Fruit fly (Drosophila melanogaster) whole organism, embryonic: Measurements from ENCODE around the gene CG44013.

Source experiments
- Bgb ChIP-seq: fragments of 200-800 bp; sonication (Bioruptor generic); IDR thresholded peaks from 2 replicates; pipeline ENCODE4 v1.3.6; 2022; ENCODE audit warnings: missing biosample characterization, missing genetic modification characterization; ENCODE audit not compliant: partially characterized antibody
- CG10147 ChIP-seq: fragments of 200-800 bp; sonication (Bioruptor generic); optimal IDR thresholded peaks from 2 replicates; lab custom pipeline; 2019; ENCODE audit warnings: missing biosample characterization, mild to moderate bottlenecking, missing genetic modification characterization, moderate library complexity
- CG10543 ChIP-seq: fragments of 200-800 bp; sonication (Bioruptor generic); optimal IDR thresholded peaks from 3 replicates; lab custom pipeline; 2017; ENCODE audit warnings: missing biosample characterization, mild to moderate bottlenecking, missing genetic modification characterization, moderate library complexity
- CG10565 ChIP-seq: fragments of 200-800 bp; sonication (Bioruptor generic); optimal IDR thresholded peaks from 3 replicates; lab custom pipeline; 2016; ENCODE audit warnings: missing biosample characterization, mild to moderate bottlenecking, missing genetic modification characterization
- CG12104 ChIP-seq: fragments of 200-800 bp; sonication (Bioruptor generic); optimal IDR thresholded peaks from 3 replicates; lab custom pipeline; 2016; ENCODE audit warnings: missing biosample characterization, missing genetic modification characterization
- CG13775 ChIP-seq: fragments of 200-800 bp; sonication (Bioruptor generic); optimal IDR thresholded peaks from 3 replicates; lab custom pipeline; 2017; ENCODE audit warnings: missing biosample characterization, mild to moderate bottlenecking, missing genetic modification characterization
- CG14710 ChIP-seq: fragments of 200-800 bp; sonication (Bioruptor generic); optimal IDR thresholded peaks from 3 replicates; lab custom pipeline; 2019; ENCODE audit warnings: missing biosample characterization, mild to moderate bottlenecking, missing genetic modification characterization, moderate library complexity
- CG1529 ChIP-seq: fragments of 200-800 bp; sonication (Bioruptor generic); optimal IDR thresholded peaks from 3 replicates; lab custom pipeline; 2018; ENCODE audit warnings: missing biosample characterization, missing genetic modification characterization
- CG15696 ChIP-seq: fragments of 200-800 bp; sonication (Bioruptor generic); optimal IDR thresholded peaks from 2 replicates; lab custom pipeline; 2019; ENCODE audit warnings: missing biosample characterization, mild to moderate bottlenecking, missing genetic modification characterization, moderate library complexity
- CG1832 ChIP-seq: fragments of 200-800 bp; sonication (Bioruptor generic); optimal IDR thresholded peaks from 2 replicates; lab custom pipeline; 2017; ENCODE audit warnings: missing biosample characterization, mild to moderate bottlenecking, missing genetic modification characterization, inconsistent platforms
- CG2199 ChIP-seq: fragments of 200-800 bp; sonication (Bioruptor generic); IDR thresholded peaks from 3 replicates; pipeline ENCODE4 v1.3.6; 2022; ENCODE audit warnings: missing biosample characterization, missing genetic modification characterization
- CG32772 ChIP-seq: fragments of 200-800 bp; sonication (Bioruptor generic); IDR thresholded peaks from 2 replicates; pipeline ENCODE4 v1.3.6; 2022; ENCODE audit warnings: missing biosample characterization, missing genetic modification characterization
- CG6689 ChIP-seq: fragments of 200-800 bp; sonication (Bioruptor generic); IDR thresholded peaks from 2 replicates; pipeline ENCODE4 v1.3.6; 2022; ENCODE audit warnings: missing biosample characterization, missing genetic modification characterization
- CG7928 ChIP-seq: fragments of 200-800 bp; sonication (Bioruptor generic); optimal IDR thresholded peaks from 2 replicates; lab custom pipeline; 2017; ENCODE audit warnings: missing biosample characterization, mild to moderate bottlenecking, missing genetic modification characterization
- CG7963 ChIP-seq: fragments of 200-800 bp; sonication (Bioruptor generic); IDR thresholded peaks from 3 replicates; pipeline ENCODE4 v1.3.6; 2022; ENCODE audit warnings: missing biosample characterization, missing genetic modification characterization; ENCODE audit not compliant: partially characterized antibody
- CG8478 ChIP-seq: fragments of >200 bp; optimal IDR thresholded peaks from 2 replicates; lab custom pipeline; 2018
- CG9817 ChIP-seq: fragments of 200-800 bp; sonication (Bioruptor generic); optimal IDR thresholded peaks from 2 replicates; lab custom pipeline; 2018; ENCODE audit warnings: missing biosample characterization, mild to moderate bottlenecking, missing genetic modification characterization, moderate library complexity
- CoRest ChIP-seq: fragments of 200-800 bp; sonication (Bioruptor generic); optimal IDR thresholded peaks from 3 replicates; lab custom pipeline; 2018; ENCODE audit warnings: missing biosample characterization, mild to moderate bottlenecking, missing genetic modification characterization, moderate library complexity
- Dip2 ChIP-seq: fragments of 200-800 bp; sonication (Bioruptor generic); IDR thresholded peaks from 2 replicates; pipeline ENCODE4 v1.3.6; 2022; ENCODE audit warnings: missing biosample characterization, missing genetic modification characterization
- Ets97D ChIP-seq: fragments of 200-800 bp; sonication (Bioruptor generic); optimal IDR thresholded peaks from 3 replicates; lab custom pipeline; 2016; ENCODE audit warnings: missing biosample characterization, missing genetic modification characterization
- Fer1 ChIP-seq: fragments of 200-800 bp; sonication (Bioruptor generic); optimal IDR thresholded peaks from 2 replicates; lab custom pipeline; 2017; ENCODE audit warnings: missing biosample characterization, mild to moderate bottlenecking, missing genetic modification characterization
- HLH54F ChIP-seq: fragments of 200-800 bp; sonication (Bioruptor generic); optimal IDR thresholded peaks from 3 replicates; lab custom pipeline; 2016; ENCODE audit warnings: missing biosample characterization, missing genetic modification characterization
- Hr39 ChIP-seq: fragments of >200 bp; optimal IDR thresholded peaks from 2 replicates; lab custom pipeline; 2017
- Hsf ChIP-seq: fragments of 200-800 bp; sonication (Bioruptor generic); optimal IDR thresholded peaks from 3 replicates; lab custom pipeline; 2016; ENCODE audit warnings: missing biosample characterization, missing genetic modification characterization
- Lhr ChIP-seq: fragments of 200-800 bp; sonication (Bioruptor generic); optimal IDR thresholded peaks from 3 replicates; lab custom pipeline; 2017; ENCODE audit warnings: mild to moderate bottlenecking, missing biosample characterization, missing genetic modification reagents, missing genetic modification characterization
- Med ChIP-seq: fragments of 200-800 bp; sonication (Bioruptor generic); peaks from one replicate; lab custom pipeline; 2016; ENCODE audit warnings: missing biosample characterization, missing genetic modification characterization, mild to moderate bottlenecking, inconsistent platforms, moderate library complexity
- Opbp ChIP-seq: fragments of 200-800 bp; sonication (Bioruptor generic); IDR thresholded peaks from 3 replicates; pipeline ENCODE4 v1.3.6; 2022; ENCODE audit warnings: missing biosample characterization, missing genetic modification characterization; ENCODE audit not compliant: partially characterized antibody
- Stat92E ChIP-seq, 3 experiments: fragments of >200 bp in 2 of 3; fragments of 200-800 bp in 1 of 3; sonication (Bioruptor generic) in 1 of 3; optimal IDR thresholded peaks; 2 replicates each; lab custom pipeline; 2017 to 2019; ENCODE audit warnings: missing biosample characterization in 3 of 3, missing genetic modification characterization in 3 of 3, mild to moderate bottlenecking in 1 of 3, moderate library complexity in 1 of 3
- Xbp1 ChIP-seq: fragments of 200-800 bp; sonication (Bioruptor generic); optimal IDR thresholded peaks from 3 replicates; lab custom pipeline; 2016; ENCODE audit warnings: missing biosample characterization, mild to moderate bottlenecking, missing genetic modification characterization
- az2 ChIP-seq: fragments of 200-800 bp; sonication (Bioruptor generic); optimal IDR thresholded peaks from 3 replicates; lab custom pipeline; 2016; ENCODE audit warnings: missing biosample characterization, missing genetic modification characterization
- bbx ChIP-seq: fragments of 200-800 bp; sonication (Bioruptor generic); IDR thresholded peaks from 2 replicates; pipeline ENCODE4 v1.3.6; 2022; ENCODE audit warnings: missing biosample characterization, missing genetic modification characterization; ENCODE audit not compliant: partially characterized antibody
- ems ChIP-seq: fragments of 200-800 bp; sonication (Bioruptor generic); optimal IDR thresholded peaks from 3 replicates; lab custom pipeline; 2016; ENCODE audit warnings: missing biosample characterization, missing genetic modification characterization
- ewg ChIP-seq: fragments of 200-800 bp; sonication (Bioruptor generic); optimal IDR thresholded peaks from 3 replicates; lab custom pipeline; 2017; ENCODE audit warnings: mild to moderate bottlenecking, missing biosample characterization, missing genetic modification reagents, missing genetic modification characterization
- fd102C ChIP-seq: fragments of 200-800 bp; sonication (Bioruptor generic); optimal IDR thresholded peaks from 2 replicates; lab custom pipeline; 2018; ENCODE audit warnings: missing biosample characterization, mild to moderate bottlenecking, missing genetic modification characterization, moderate library complexity
- fru ChIP-seq: fragments of >200 bp; optimal IDR thresholded peaks from 2 replicates; lab custom pipeline; 2017
- gsb-n ChIP-seq: fragments of 200-800 bp; sonication (Bioruptor generic); optimal IDR thresholded peaks from 3 replicates; lab custom pipeline; 2018; ENCODE audit warnings: missing biosample characterization, mild to moderate bottlenecking, missing genetic modification characterization
- hb ChIP-seq: fragments of 200-800 bp; sonication (Bioruptor generic); IDR thresholded peaks from 3 replicates; pipeline ENCODE4 v1.3.6; 2022; ENCODE audit warnings: missing biosample characterization, missing genetic modification characterization; ENCODE audit not compliant: partially characterized antibody
- her ChIP-seq: fragments of 200-800 bp; sonication (Bioruptor generic); optimal IDR thresholded peaks from 2 replicates; lab custom pipeline; 2016; ENCODE audit warnings: missing biosample characterization, missing genetic modification characterization
- hkb ChIP-seq, 2 experiments: fragments of 200-800 bp in 1 of 2; fragments of >200 bp in 1 of 2; sonication (Bioruptor generic) in 1 of 2; IDR thresholded peaks in 1 of 2; optimal IDR thresholded peaks in 1 of 2; 2 replicates each; pipeline versions ENCODE4 v1.3.6 to Lab custom; 2017 to 2022; ENCODE audit warnings: missing biosample characterization in 1 of 2, missing genetic modification characterization in 1 of 2
- inv ChIP-seq: fragments of 200-800 bp; sonication (Bioruptor generic); IDR thresholded peaks from 2 replicates; pipeline ENCODE4 v1.3.6; 2022; ENCODE audit warnings: missing biosample characterization, missing genetic modification characterization; ENCODE audit not compliant: partially characterized antibody
- knrl ChIP-seq: fragments of 200-800 bp; sonication (Bioruptor generic); IDR thresholded peaks from 3 replicates; pipeline ENCODE4 v1.3.6; 2022; ENCODE audit warnings: missing biosample characterization, missing genetic modification characterization; ENCODE audit not compliant: partially characterized antibody
- lmd ChIP-seq: fragments of 200-800 bp; sonication (Bioruptor generic); IDR thresholded peaks from 2 replicates; pipeline ENCODE4 v1.3.6; 2022; ENCODE audit warnings: missing biosample characterization, missing genetic modification characterization
- lov ChIP-seq, 2 experiments: fragments of 200-800 bp in 1 of 2; fragments of >200 bp in 1 of 2; sonication (Bioruptor generic) in 1 of 2; IDR thresholded peaks in 1 of 2; optimal IDR thresholded peaks in 1 of 2; 2 replicates in 1 of 2; 3 replicates in 1 of 2; pipeline versions ENCODE4 v1.3.6 to Lab custom; 2017 to 2022; ENCODE audit warnings: missing biosample characterization in 1 of 2, missing genetic modification characterization in 1 of 2
- mam ChIP-seq: fragments of 200-800 bp; sonication (Bioruptor generic); optimal IDR thresholded peaks from 3 replicates; lab custom pipeline; 2016; ENCODE audit warnings: missing biosample characterization, missing genetic modification characterization
- mirr ChIP-seq: fragments of 200-800 bp; sonication (Bioruptor generic); optimal IDR thresholded peaks from 3 replicates; lab custom pipeline; 2018; ENCODE audit warnings: missing biosample characterization, mild to moderate bottlenecking, missing genetic modification characterization
- pita ChIP-seq: fragments of 200-800 bp; sonication (Bioruptor generic); optimal IDR thresholded peaks from 2 replicates; lab custom pipeline; 2017; ENCODE audit warnings: missing biosample characterization, mild to moderate bottlenecking, missing genetic modification characterization
- seq ChIP-seq: fragments of 200-800 bp; sonication (Bioruptor generic); IDR thresholded peaks from 2 replicates; pipeline ENCODE4 v1.3.6; 2022; ENCODE audit warnings: missing biosample characterization, missing genetic modification characterization
- sqz ChIP-seq: fragments of 200-800 bp; sonication (Bioruptor generic); optimal IDR thresholded peaks from 3 replicates; lab custom pipeline; 2018; ENCODE audit warnings: missing biosample characterization, mild to moderate bottlenecking, missing genetic modification characterization
- toy ChIP-seq: fragments of 200-800 bp; sonication (Bioruptor generic); IDR thresholded peaks from 2 replicates; pipeline ENCODE4 v1.3.6; 2022; ENCODE audit warnings: missing biosample characterization, missing genetic modification characterization
- zen ChIP-seq: fragments of 200-800 bp; sonication (Bioruptor generic); optimal IDR thresholded peaks from 3 replicates; lab custom pipeline; 2018; ENCODE audit warnings: missing biosample characterization, mild to moderate bottlenecking, missing genetic modification characterization, moderate library complexity

The CG44013 gene

dm6 chr3R:15493211-15493610 lies 16.5 kb downstream of the CG44013 start:
- TF ChIP-seq CG1529 (GFP tag; lab: Kevin White, UChicago) (no peak), inv (GFP tag; lab: Robert Waterston, UW) (0 out of 2 replicates have a peak, but pooled peaks have one; percentile 7), az2 (GFP tag; lab: Kevin White, UChicago) (peak; percentile 18), hkb (optimal IDR thresholded peaks at IDR 0.05; lab: Kevin White, UChicago) (no peak), hkb (GFP tag; IDR thresholded peaks at IDR 0.05; lab: Robert Waterston, UW) (no peak), her (GFP tag; lab: Kevin White, UChicago) (no peak), fru (lab: Kevin White, UChicago) (no peak), Hsf (GFP tag; lab: Kevin White, UChicago) (peak; percentile 12), Stat92E (GFP tag; optimal IDR thresholded peaks at IDR 0.05; lab: Kevin White, UChicago) (no peak), pita (GFP tag; lab: Kevin White, UChicago) (peak; percentile 11), Ets97D (GFP tag; lab: Kevin White, UChicago) (peak; percentile 3), zen (tag; lab: Kevin White, UChicago) (peak; percentile 16), CG10147 (GFP tag; lab: Kevin White, UChicago) (no peak), Med (GFP tag; lab: Kevin White, UChicago) (peak; percentile 80), CoRest (tag; lab: Kevin White, UChicago) (peak; percentile 16), sqz (GFP tag; lab: Kevin White, UChicago) (no peak), CG32772 (GFP tag; lab: Robert Waterston, UW) (no peak), Xbp1 (GFP tag; lab: Kevin White, UChicago) (peak; percentile 16), knrl (GFP tag; lab: Robert Waterston, UW) (peak; percentile 51; the same call in 2 of the 3 replicates), CG1832 (GFP tag; lab: Kevin White, UChicago) (no peak), Fer1 (GFP tag; lab: Kevin White, UChicago) (no peak), lmd (no peak), mam (GFP tag; lab: Kevin White, UChicago) (no peak), hb (GFP tag; lab: Robert Waterston, UW) (no peak), lov (optimal IDR thresholded peaks at IDR 0.05; lab: Kevin White, UChicago) (no peak), lov (GFP tag; IDR thresholded peaks at IDR 0.05; lab: Robert Waterston, UW) (no peak), seq (GFP tag; lab: Robert Waterston, UW) (no peak), fd102C (GFP tag; lab: Kevin White, UChicago) (no peak), bbx (GFP tag; lab: Robert Waterston, UW) (0 out of 2 replicates have a peak, but pooled peaks have one; percentile 15), gsb-n (tag; lab: Kevin White, UChicago) (no peak), CG6689 (GFP tag; lab: Robert Waterston, UW) (no peak), Bgb (GFP tag; lab: Robert Waterston, UW) (peak; percentile 69), CG8478 (lab: Kevin White, UChicago) (no peak), HLH54F (no peak), Dip2 (GFP tag; lab: Robert Waterston, UW) (peak; percentile 91), CG10543 (GFP tag; lab: Kevin White, UChicago) (no peak), CG13775 (GFP tag; lab: Kevin White, UChicago) (no peak), toy (no peak), CG12104 (no peak), CG7963 (no peak), ems (no peak), mirr (no peak), Hr39 (lab: Kevin White, UChicago) (no peak), CG15696 (tag; lab: Kevin White, UChicago) (peak; percentile 0), Lhr (GFP tag; lab: Kevin White, UChicago) (no peak), CG14710 (peak; percentile 11), CG9817 (tag; lab: Kevin White, UChicago) (no peak), CG2199 (peak; percentile 90), CG10565 (GFP tag; lab: Kevin White, UChicago) (no peak), CG7928 (GFP tag; lab: Kevin White, UChicago) (no peak), Opbp (GFP tag; lab: Robert Waterston, UW) (peak; percentile 36; the same call in 1 of the 3 replicates), ewg (GFP tag; lab: Kevin White, UChicago) (no peak)
